Fruit fly (Drosophila melanogaster) whole organism, embryonic: Measurements from ENCODE around the gene GlnRS.
A peak's percentile ranks its signal among the peaks of the same experiment; 100 is the strongest.

Source experiments
- ATbp ChIP-seq: fragments of 200-800 bp; sonication (Bioruptor generic); optimal IDR thresholded peaks from 2 replicates; lab custom pipeline; 2017; ENCODE audit warnings: missing biosample characterization, mild to moderate bottlenecking, missing genetic modification characterization, missing genetic modification reagents
- B-H2 ChIP-seq: fragments of 200-800 bp; sonication (Bioruptor generic); optimal IDR thresholded peaks from 2 replicates; lab custom pipeline; 2018; ENCODE audit warnings: missing biosample characterization, mild to moderate bottlenecking, missing genetic modification characterization
- Bgb ChIP-seq: fragments of 200-800 bp; sonication (Bioruptor generic); IDR thresholded peaks from 2 replicates; pipeline ENCODE4 v1.3.6; 2022; ENCODE audit warnings: missing biosample characterization, missing genetic modification characterization; ENCODE audit not compliant: partially characterized antibody
- CG11085 ChIP-seq: fragments of 200-800 bp; sonication (Bioruptor generic); IDR thresholded peaks from 2 replicates; pipeline ENCODE4 v1.3.6; 2022; ENCODE audit warnings: missing biosample characterization, missing genetic modification characterization
- CG12659 ChIP-seq: fragments of 200-800 bp; sonication (Bioruptor generic); optimal IDR thresholded peaks from 3 replicates; lab custom pipeline; 2017; ENCODE audit warnings: mild to moderate bottlenecking, missing biosample characterization, missing genetic modification reagents, missing genetic modification characterization
- CG14710 ChIP-seq: fragments of 200-800 bp; sonication (Bioruptor generic); optimal IDR thresholded peaks from 3 replicates; lab custom pipeline; 2019; ENCODE audit warnings: missing biosample characterization, mild to moderate bottlenecking, missing genetic modification characterization, moderate library complexity
- CG15601 ChIP-seq: fragments of 200-800 bp; sonication (Bioruptor generic); optimal IDR thresholded peaks from 3 replicates; lab custom pipeline; 2019; ENCODE audit warnings: missing biosample characterization, mild to moderate bottlenecking, missing genetic modification characterization, moderate library complexity
- CG1603 ChIP-seq: fragments of 200-800 bp; sonication (Bioruptor generic); optimal IDR thresholded peaks from 2 replicates; lab custom pipeline; 2019; ENCODE audit warnings: missing biosample characterization, mild to moderate bottlenecking, missing genetic modification characterization, moderate library complexity
- CG17385 ChIP-seq: fragments of 200-800 bp; sonication (Bioruptor generic); optimal IDR thresholded peaks from 3 replicates; lab custom pipeline; 2018; ENCODE audit warnings: missing biosample characterization, mild to moderate bottlenecking, missing genetic modification characterization
- CG2116 ChIP-seq: fragments of 200-800 bp; sonication (Bioruptor generic); optimal IDR thresholded peaks from 3 replicates; lab custom pipeline; 2018; ENCODE audit warnings: missing biosample characterization, mild to moderate bottlenecking, missing genetic modification characterization
- CG2199 ChIP-seq: fragments of 200-800 bp; sonication (Bioruptor generic); IDR thresholded peaks from 3 replicates; pipeline ENCODE4 v1.3.6; 2022; ENCODE audit warnings: missing biosample characterization, missing genetic modification characterization
- CG33213 ChIP-seq: fragments of 200-800 bp; sonication (Bioruptor generic); optimal IDR thresholded peaks from 3 replicates; lab custom pipeline; 2016; ENCODE audit warnings: missing biosample characterization, missing genetic modification characterization
- CG33557 ChIP-seq: fragments of 200-800 bp; sonication (Bioruptor generic); optimal IDR thresholded peaks from 2 replicates; lab custom pipeline; 2019; ENCODE audit warnings: missing biosample characterization, mild to moderate bottlenecking, missing genetic modification characterization, moderate library complexity
- CG4328 ChIP-seq: fragments of 200-800 bp; sonication (Bioruptor generic); optimal IDR thresholded peaks from 3 replicates; lab custom pipeline; 2017; ENCODE audit warnings: missing biosample characterization, missing genetic modification reagents, missing genetic modification characterization
- CG8478 ChIP-seq: fragments of >200 bp; optimal IDR thresholded peaks from 2 replicates; lab custom pipeline; 2018
- CG8924 ChIP-seq: fragments of 200-800 bp; optimal IDR thresholded peaks from 3 replicates; lab custom pipeline; 2019; ENCODE audit warnings: missing biosample characterization, mild to moderate bottlenecking, missing genetic modification characterization, moderate library complexity
- Dbx ChIP-seq: fragments of 200-800 bp; sonication (Bioruptor generic); IDR thresholded peaks from 3 replicates; pipeline ENCODE4 v1.3.6; 2022; ENCODE audit warnings: missing biosample characterization, missing genetic modification characterization
- Deaf1 ChIP-seq: fragments of 200-800 bp; optimal IDR thresholded peaks from 3 replicates; lab custom pipeline; 2019; ENCODE audit warnings: missing biosample characterization, mild to moderate bottlenecking, missing genetic modification characterization, moderate library complexity
- Dek ChIP-seq: fragments of 200-800 bp; sonication (Bioruptor generic); optimal IDR thresholded peaks from 3 replicates; lab custom pipeline; 2019; ENCODE audit warnings: missing biosample characterization, mild to moderate bottlenecking, missing genetic modification characterization, moderate library complexity
- Dp ChIP-seq: fragments of 200-800 bp; sonication (Bioruptor generic); optimal IDR thresholded peaks from 2 replicates; lab custom pipeline; 2018; ENCODE audit warnings: missing biosample characterization, mild to moderate bottlenecking, missing genetic modification characterization, moderate library complexity
- E2f2 ChIP-seq: fragments of 200-800 bp; sonication (Bioruptor generic); IDR thresholded peaks from 2 replicates; pipeline ENCODE4 v1.3.6; 2022; ENCODE audit warnings: missing biosample characterization, missing genetic modification characterization
- H2.0 ChIP-seq: fragments of 200-800 bp; sonication (Bioruptor generic); IDR thresholded peaks from 2 replicates; pipeline ENCODE4 v1.3.6; 2022; ENCODE audit warnings: missing biosample characterization, missing genetic modification characterization
- HmgD ChIP-seq: fragments of 200-800 bp; sonication (Bioruptor generic); optimal IDR thresholded peaks from 3 replicates; lab custom pipeline; 2016; ENCODE audit warnings: missing biosample characterization, missing genetic modification characterization
- HmgZ ChIP-seq: fragments of 200-800 bp; sonication (Bioruptor generic); optimal IDR thresholded peaks from 2 replicates; lab custom pipeline; 2018; ENCODE audit warnings: missing biosample characterization, mild to moderate bottlenecking, missing genetic modification characterization
- Hmr ChIP-seq: fragments of 200-800 bp; sonication (Bioruptor generic); optimal IDR thresholded peaks from 3 replicates; lab custom pipeline; 2017; ENCODE audit warnings: mild to moderate bottlenecking, missing biosample characterization, missing genetic modification reagents, missing genetic modification characterization
- Kr ChIP-seq: fragments of 200-800 bp; sonication (Bioruptor generic); optimal IDR thresholded peaks from 2 replicates; lab custom pipeline; 2017; ENCODE audit warnings: missing biosample characterization, mild to moderate bottlenecking, missing genetic modification characterization
- Med ChIP-seq: fragments of 200-800 bp; sonication (Bioruptor generic); peaks from one replicate; lab custom pipeline; 2016; ENCODE audit warnings: missing biosample characterization, missing genetic modification characterization, mild to moderate bottlenecking, inconsistent platforms, moderate library complexity
- Nf-YC ChIP-seq: fragments of 200-800 bp; optimal IDR thresholded peaks from 3 replicates; lab custom pipeline; 2019; ENCODE audit warnings: missing biosample characterization, mild to moderate bottlenecking, missing genetic modification characterization, moderate library complexity
- Opbp ChIP-seq: fragments of 200-800 bp; sonication (Bioruptor generic); IDR thresholded peaks from 3 replicates; pipeline ENCODE4 v1.3.6; 2022; ENCODE audit warnings: missing biosample characterization, missing genetic modification characterization; ENCODE audit not compliant: partially characterized antibody
- PHDP ChIP-seq: fragments of 200-800 bp; sonication (Bioruptor generic); optimal IDR thresholded peaks from 3 replicates; lab custom pipeline; 2018; ENCODE audit warnings: missing biosample characterization, mild to moderate bottlenecking, missing genetic modification characterization, moderate library complexity
- Ravus ChIP-seq: fragments of 200-800 bp; sonication (Bioruptor generic); IDR thresholded peaks from 2 replicates; pipeline ENCODE4 v1.3.6; 2022; ENCODE audit warnings: missing biosample characterization, missing genetic modification characterization
- Rx ChIP-seq: fragments of 200-800 bp; sonication (Bioruptor generic); IDR thresholded peaks from 2 replicates; pipeline ENCODE4 v1.3.6; 2022; ENCODE audit warnings: missing biosample characterization, missing genetic modification characterization
- amos ChIP-seq: fragments of 200-800 bp; sonication (Bioruptor generic); IDR thresholded peaks from 2 replicates; pipeline ENCODE4 v1.3.6; 2022; ENCODE audit warnings: missing biosample characterization, missing genetic modification characterization; ENCODE audit not compliant: partially characterized antibody
- ato ChIP-seq: fragments of 200-800 bp; sonication (Bioruptor generic); IDR thresholded peaks from 2 replicates; pipeline ENCODE4 v1.3.6; 2022; ENCODE audit warnings: missing biosample characterization, missing genetic modification characterization; ENCODE audit not compliant: partially characterized antibody
- cg ChIP-seq: fragments of 200-800 bp; sonication (Bioruptor generic); optimal IDR thresholded peaks from 3 replicates; lab custom pipeline; 2019; ENCODE audit warnings: missing biosample characterization, mild to moderate bottlenecking, missing genetic modification characterization, moderate library complexity
- gsb-n ChIP-seq: fragments of 200-800 bp; sonication (Bioruptor generic); optimal IDR thresholded peaks from 3 replicates; lab custom pipeline; 2018; ENCODE audit warnings: missing biosample characterization, mild to moderate bottlenecking, missing genetic modification characterization
- ken ChIP-seq: fragments of 200-800 bp; sonication (Bioruptor generic); IDR thresholded peaks from 3 replicates; pipeline ENCODE4 v1.3.6; 2022; ENCODE audit warnings: missing biosample characterization, missing genetic modification characterization
- knrl ChIP-seq: fragments of 200-800 bp; sonication (Bioruptor generic); IDR thresholded peaks from 3 replicates; pipeline ENCODE4 v1.3.6; 2022; ENCODE audit warnings: missing biosample characterization, missing genetic modification characterization; ENCODE audit not compliant: partially characterized antibody
- nmo ChIP-seq: fragments of 200-800 bp; sonication (Bioruptor generic); optimal IDR thresholded peaks from 2 replicates; lab custom pipeline; 2018; ENCODE audit warnings: missing biosample characterization, mild to moderate bottlenecking, missing genetic modification characterization, moderate library complexity
- oc ChIP-seq: fragments of 200-800 bp; sonication (Bioruptor generic); optimal IDR thresholded peaks from 2 replicates; lab custom pipeline; 2018; ENCODE audit warnings: missing biosample characterization, mild to moderate bottlenecking, missing genetic modification characterization, moderate library complexity
- stc ChIP-seq: fragments of 200-800 bp; sonication (Bioruptor generic); IDR thresholded peaks from 2 replicates; pipeline ENCODE4 v1.3.6; 2022; ENCODE audit warnings: missing biosample characterization, missing genetic modification characterization
- sug ChIP-seq: fragments of 200-800 bp; optimal IDR thresholded peaks from 2 replicates; lab custom pipeline; 2019; ENCODE audit warnings: missing biosample characterization, mild to moderate bottlenecking, missing genetic modification characterization, moderate library complexity
- tap ChIP-seq: fragments of 200-800 bp; optimal IDR thresholded peaks from 3 replicates; lab custom pipeline; 2019; ENCODE audit warnings: missing biosample characterization, mild to moderate bottlenecking, missing genetic modification characterization, moderate library complexity
- tll ChIP-seq, 2 experiments: fragments of 200-800 bp in 1 of 2; fragments of >200 bp in 1 of 2; sonication (Bioruptor generic) in 1 of 2; optimal IDR thresholded peaks; 2 replicates each; lab custom pipeline; 2017 to 2019; ENCODE audit warnings: missing biosample characterization in 2 of 2, missing genetic modification characterization in 2 of 2, mild to moderate bottlenecking in 1 of 2, moderate library complexity in 1 of 2
- unc-4 ChIP-seq: fragments of 200-800 bp; sonication (Bioruptor generic); IDR thresholded peaks from 2 replicates; pipeline ENCODE4 v1.3.6; 2022; ENCODE audit warnings: missing biosample characterization, missing genetic modification characterization; ENCODE audit not compliant: partially characterized antibody
- wdn ChIP-seq: fragments of 200-800 bp; sonication (Bioruptor generic); IDR thresholded peaks from 2 replicates; pipeline ENCODE4 v1.3.6; 2022; ENCODE audit warnings: missing biosample characterization, missing genetic modification characterization

GlnRS gene

dm6 chr3R:25247379-25247869, 18.1 kb downstream of the GlnRS start, which contains the start of the genes RpS27 and Nup37 (continued):
- peak; percentile 94 for TF ChIP-seq wdn (GFP tag; lab: Robert Waterston, UW)
- peak; percentile 97 for TF ChIP-seq CG17385 (GFP tag; lab: Kevin White, UChicago)
- peak; percentile 72 for TF ChIP-seq Ravus (GFP tag; lab: Robert Waterston, UW)
- TF ChIP-seq CG4328 (GFP tag; lab: Kevin White, UChicago), result peak; percentile 99
- TF ChIP-seq HmgD, result peak; percentile 99
- peak; percentile 97 for TF ChIP-seq Kr
- TF ChIP-seq ato (GFP tag; lab: Robert Waterston, UW), result no peak
- TF ChIP-seq Dbx (GFP tag; lab: Robert Waterston, UW), result peak; percentile 99
- TF ChIP-seq H2.0 (GFP tag; lab: Robert Waterston, UW), result peak; percentile 97
- peak in 1 of 2 experiments; percentile 88 for TF ChIP-seq tll (GFP tag; optimal IDR thresholded peaks at IDR 0.05; lab: Kevin White, UChicago)
- TF ChIP-seq stc (GFP tag; lab: Robert Waterston, UW), result peak; percentile 93
- peak; percentile 69 for TF ChIP-seq Deaf1 (tag; lab: Kevin White, UChicago)
- peak; percentile 92 for TF ChIP-seq oc (tag; lab: Kevin White, UChicago)

dm6 chr3R:25245052-25245813, 20.3 kb downstream of the GlnRS start, which contains the start of gene bam:
Gene bam (minus strand): TSS chr3R:25245109.
- 0 out of 3 replicates have a peak, but pooled peaks have one; percentile 31 for TF ChIP-seq Opbp
- peak; percentile 45 for TF ChIP-seq CG14710
- peak; percentile 54; the same call in 2 of the 3 replicates for TF ChIP-seq knrl (GFP tag; lab: Robert Waterston, UW)
- TF ChIP-seq CG12659, result peak; percentile 37
- peak; percentile 97 for TF ChIP-seq E2f2 (GFP tag; lab: Robert Waterston, UW)
- peak; percentile 45 for TF ChIP-seq Dek (tag; lab: Kevin White, UChicago)
- no peak for TF ChIP-seq CG11085
- peak; percentile 19 for TF ChIP-seq CG33213 (GFP tag; lab: Kevin White, UChicago)
- peak; percentile 4 for TF ChIP-seq CG8924 (tag; lab: Kevin White, UChicago)
- TF ChIP-seq Dp (GFP tag; lab: Kevin White, UChicago), result peak; percentile 97
- peak; percentile 4 for TF ChIP-seq PHDP (tag; lab: Kevin White, UChicago)
- no peak for TF ChIP-seq CG8478 (lab: Kevin White, UChicago)
- TF ChIP-seq Hmr, result peak; percentile 59
- no peak for TF ChIP-seq ATbp (GFP tag; lab: Kevin White, UChicago)
- TF ChIP-seq cg (GFP tag; lab: Kevin White, UChicago), result no peak
- no peak for TF ChIP-seq Rx
- peak; percentile 59; the same call in 2 of the 3 replicates for TF ChIP-seq CG2199 (GFP tag; lab: Robert Waterston, UW)
- 0 out of 3 replicates have a peak, but pooled peaks have one; percentile 37 for TF ChIP-seq ken
- TF ChIP-seq CG15601 (tag; lab: Kevin White, UChicago), result peak; percentile 22
- peak; percentile 67 for TF ChIP-seq HmgZ (tag; lab: Kevin White, UChicago)
- peak; percentile 58 for TF ChIP-seq B-H2
- peak; percentile 46 for TF ChIP-seq Nf-YC (tag; lab: Kevin White, UChicago)
- peak; percentile 46 for TF ChIP-seq sug
- TF ChIP-seq unc-4 (GFP tag; lab: Robert Waterston, UW), result 0 out of 2 replicates have a peak, but pooled peaks have one; percentile 20
- TF ChIP-seq Med (GFP tag; lab: Kevin White, UChicago), result peak; percentile 56
- peak; percentile 15 for TF ChIP-seq CG33557 (GFP tag; lab: Kevin White, UChicago)
- TF ChIP-seq amos, result peak; percentile 42
- peak; percentile 36 for TF ChIP-seq CG2116 (GFP tag; lab: Kevin White, UChicago)
- TF ChIP-seq gsb-n (tag; lab: Kevin White, UChicago), result peak; percentile 10
- TF ChIP-seq Bgb (GFP tag; lab: Robert Waterston, UW), result peak; percentile 55; the same call in 1 of the 2 replicates
- peak; percentile 14 for TF ChIP-seq tap (tag; lab: Kevin White, UChicago)
- peak; percentile 40 for TF ChIP-seq nmo
- peak; percentile 57 for TF ChIP-seq CG1603 (tag; lab: Kevin White, UChicago)
